Worm (Caenorhabditis elegans): ENCODE measurements around the gene C31B8.9.

DNA sequence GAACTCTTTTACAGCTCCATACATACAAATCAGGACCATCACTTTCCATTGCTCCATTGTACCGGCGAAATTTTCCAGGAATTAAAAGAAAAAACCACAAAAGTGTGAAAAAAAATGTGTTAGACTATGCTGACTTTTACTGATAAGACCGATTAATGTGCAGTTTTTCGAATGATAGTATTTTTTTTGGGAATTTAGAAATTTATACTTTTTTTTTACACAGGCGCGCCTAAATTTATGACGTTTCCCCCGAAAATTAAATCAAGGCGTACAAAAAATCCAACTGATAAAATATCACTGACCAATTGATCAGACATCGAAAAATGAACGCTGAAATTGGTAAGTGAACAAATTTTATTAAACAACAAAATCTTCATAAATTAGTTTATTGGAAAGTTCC is 37.4 kb downstream of the C31B8.9 start, which contains the start of gene folt-2:
- TF ChIP-seq ama-1 (optimal IDR thresholded peaks at IDR 0.05) (no peak), madf-2 (tag; optimal IDR thresholded peaks at IDR 0.05) (no peak), syd-9 (tag; optimal IDR thresholded peaks at IDR 0.05) (no peak), fkh-10 (GFP tag; optimal IDR thresholded peaks at IDR 0.05) (no peak), nfya-1 (tag; optimal IDR thresholded peaks at IDR 0.05) (no peak), pha-4 (tag; optimal IDR thresholded peaks at IDR 0.05) (no peak), tbx-2 (tag; optimal IDR thresholded peaks at IDR 0.05) (no peak), nhr-11 (tag; optimal IDR thresholded peaks at IDR 0.05) (no peak), dmd-4 (tag; optimal IDR thresholded peaks at IDR 0.05; ENCODE audit: borderline replicate concordance) (no peak)
